Fruit fly (Drosophila melanogaster) whole organism, embryonic: ENCODE results near the gene HIP-R.
A peak's percentile ranks its signal among the peaks of the same experiment; 100 is the strongest.

Experiments
- ATbp ChIP-seq: fragments of 200-800 bp; sonication (Bioruptor generic); optimal IDR thresholded peaks from 2 replicates; lab custom pipeline; 2017; ENCODE audit warnings: missing biosample characterization, mild to moderate bottlenecking, missing genetic modification characterization, missing genetic modification reagents
- Aef1 ChIP-seq: fragments of 200-800 bp; sonication (Bioruptor generic); IDR thresholded peaks from 3 replicates; pipeline ENCODE4 v1.3.6; 2022; ENCODE audit warnings: missing biosample characterization, missing genetic modification characterization
- Asciz ChIP-seq: fragments of 200-800 bp; sonication (Bioruptor generic); optimal IDR thresholded peaks from 2 replicates; lab custom pipeline; 2017; ENCODE audit warnings: missing biosample characterization, mild to moderate bottlenecking, missing genetic modification characterization, missing genetic modification reagents
- CG10209 ChIP-seq: fragments of 200-800 bp; sonication (Bioruptor generic); optimal IDR thresholded peaks from 3 replicates; lab custom pipeline; 2017; ENCODE audit warnings: missing biosample characterization, mild to moderate bottlenecking, missing genetic modification characterization, missing genetic modification reagents
- CG13775 ChIP-seq: fragments of 200-800 bp; sonication (Bioruptor generic); optimal IDR thresholded peaks from 3 replicates; lab custom pipeline; 2017; ENCODE audit warnings: missing biosample characterization, mild to moderate bottlenecking, missing genetic modification characterization
- CG15696 ChIP-seq: fragments of 200-800 bp; sonication (Bioruptor generic); optimal IDR thresholded peaks from 2 replicates; lab custom pipeline; 2019; ENCODE audit warnings: missing biosample characterization, mild to moderate bottlenecking, missing genetic modification characterization, moderate library complexity
- CG1602 ChIP-seq: fragments of 200-800 bp; sonication (Bioruptor generic); optimal IDR thresholded peaks from 3 replicates; lab custom pipeline; 2016; ENCODE audit warnings: missing biosample characterization, missing genetic modification characterization
- CG1647 ChIP-seq: fragments of 200-800 bp; sonication (Bioruptor generic); optimal IDR thresholded peaks from 3 replicates; lab custom pipeline; 2016; ENCODE audit warnings: missing biosample characterization, missing genetic modification characterization
- CG17612 ChIP-seq: fragments of 200-800 bp; sonication (Bioruptor generic); IDR thresholded peaks from 2 replicates; pipeline ENCODE4 v1.3.6; 2022; ENCODE audit warnings: missing biosample characterization, missing genetic modification characterization
- CG1792 ChIP-seq: fragments of 200-800 bp; sonication (Bioruptor generic); optimal IDR thresholded peaks from 2 replicates; lab custom pipeline; 2016; ENCODE audit warnings: missing biosample characterization, missing genetic modification characterization
- CG18011 ChIP-seq: fragments of 200-800 bp; sonication (Bioruptor generic); optimal IDR thresholded peaks from 2 replicates; lab custom pipeline; 2017; ENCODE audit warnings: missing biosample characterization, missing genetic modification characterization, mild to moderate bottlenecking, moderate library complexity, missing genotype
- CG31388 ChIP-seq: fragments of 200-800 bp; sonication (Bioruptor generic); optimal IDR thresholded peaks from 2 replicates; lab custom pipeline; 2016; ENCODE audit warnings: missing biosample characterization, missing genetic modification characterization
- CG34376 ChIP-seq: fragments of 200-800 bp; sonication (Bioruptor generic); optimal IDR thresholded peaks from 2 replicates; lab custom pipeline; 2018; ENCODE audit warnings: missing biosample characterization, mild to moderate bottlenecking, missing genetic modification characterization
- CG4360 ChIP-seq: fragments of 200-800 bp; sonication (Bioruptor generic); IDR thresholded peaks from 2 replicates; pipeline ENCODE4 v1.3.6; 2022; ENCODE audit warnings: missing biosample characterization, missing genetic modification characterization
- CG4404 ChIP-seq: fragments of 200-800 bp; sonication (Bioruptor generic); IDR thresholded peaks from 2 replicates; pipeline ENCODE4 v1.3.6; 2022; ENCODE audit warnings: missing biosample characterization, missing genetic modification characterization
- CG5245 ChIP-seq: fragments of 200-800 bp; sonication (Bioruptor generic); optimal IDR thresholded peaks from 3 replicates; lab custom pipeline; 2016; ENCODE audit warnings: missing biosample characterization, missing genetic modification characterization
- CG5953 ChIP-seq: fragments of 200-800 bp; sonication (Bioruptor generic); IDR thresholded peaks from 2 replicates; pipeline ENCODE4 v1.3.6; 2022; ENCODE audit warnings: missing biosample characterization, missing genetic modification characterization
- CG6175 ChIP-seq: fragments of 200-800 bp; sonication (Bioruptor generic); IDR thresholded peaks from 3 replicates; pipeline ENCODE4 v1.3.6; 2022; ENCODE audit warnings: missing biosample characterization, missing genetic modification characterization
- CG7372 ChIP-seq: fragments of 200-800 bp; sonication (Bioruptor generic); IDR thresholded peaks from 2 replicates; pipeline ENCODE4 v1.3.6; 2022; ENCODE audit warnings: missing biosample characterization, missing genetic modification characterization
- CG7556 ChIP-seq: fragments of 200-800 bp; sonication (Bioruptor generic); optimal IDR thresholded peaks from 2 replicates; lab custom pipeline; 2017; ENCODE audit warnings: missing biosample characterization, mild to moderate bottlenecking, missing genetic modification characterization
- D19A ChIP-seq: fragments of 200-800 bp; optimal IDR thresholded peaks from 3 replicates; lab custom pipeline; 2019; ENCODE audit warnings: missing biosample characterization, mild to moderate bottlenecking, missing genetic modification characterization, moderate library complexity
- Dll ChIP-seq: fragments of 200-800 bp; sonication (Bioruptor generic); IDR thresholded peaks from 4 replicates; pipeline ENCODE4 v1.3.6; 2022; ENCODE audit warnings: missing biosample characterization, missing genetic modification characterization; ENCODE audit not compliant: partially characterized antibody
- Dp ChIP-seq: fragments of 200-800 bp; sonication (Bioruptor generic); optimal IDR thresholded peaks from 2 replicates; lab custom pipeline; 2018; ENCODE audit warnings: missing biosample characterization, mild to moderate bottlenecking, missing genetic modification characterization, moderate library complexity
- Dref ChIP-seq: fragments of 200-800 bp; sonication (Bioruptor generic); IDR thresholded peaks from 2 replicates; pipeline ENCODE4 v1.3.6; 2022; ENCODE audit warnings: missing biosample characterization, missing genetic modification characterization
- E2f2 ChIP-seq: fragments of 200-800 bp; sonication (Bioruptor generic); IDR thresholded peaks from 2 replicates; pipeline ENCODE4 v1.3.6; 2022; ENCODE audit warnings: missing biosample characterization, missing genetic modification characterization
- Mad ChIP-seq: fragments of 200-800 bp; sonication (Bioruptor generic); optimal IDR thresholded peaks from 2 replicates; lab custom pipeline; 2016; ENCODE audit warnings: missing biosample characterization, missing genetic modification characterization
- Mrtf ChIP-seq: fragments of 200-800 bp; sonication (Bioruptor generic); IDR thresholded peaks from 3 replicates; pipeline ENCODE4 v1.3.6; 2022; ENCODE audit warnings: missing biosample characterization, missing genetic modification characterization
- PHDP ChIP-seq: fragments of 200-800 bp; sonication (Bioruptor generic); optimal IDR thresholded peaks from 3 replicates; lab custom pipeline; 2018; ENCODE audit warnings: missing biosample characterization, mild to moderate bottlenecking, missing genetic modification characterization, moderate library complexity
- abd-A ChIP-seq: fragments of 200-800 bp; sonication (Bioruptor generic); optimal IDR thresholded peaks from 3 replicates; lab custom pipeline; 2019; ENCODE audit warnings: missing biosample characterization, mild to moderate bottlenecking, missing genetic modification characterization, moderate library complexity
- chif ChIP-seq, 2 experiments: fragments of 200-800 bp; sonication (Bioruptor generic); optimal IDR thresholded peaks; 3 replicates each; lab custom pipeline; 2016; ENCODE audit warnings: missing biosample characterization in 2 of 2, missing genetic modification characterization in 2 of 2
- chinmo ChIP-seq: fragments of 200-800 bp; sonication (Bioruptor generic); IDR thresholded peaks from 4 replicates; pipeline ENCODE4 v1.3.6; 2022; ENCODE audit warnings: missing biosample characterization, missing genetic modification characterization; ENCODE audit not compliant: partially characterized antibody
- en ChIP-seq: fragments of 200-800 bp; sonication (Bioruptor generic); optimal IDR thresholded peaks from 2 replicates; lab custom pipeline; 2016; ENCODE audit warnings: missing biosample characterization, missing genetic modification characterization
- eve ChIP-seq, 2 experiments: fragments of >200 bp; optimal IDR thresholded peaks; 2 replicates each; lab custom pipeline; 2017; ENCODE audit warnings: missing biosample characterization in 2 of 2, missing genetic modification characterization in 2 of 2
- eyg ChIP-seq: fragments of 200-800 bp; sonication (Bioruptor generic); optimal IDR thresholded peaks from 3 replicates; lab custom pipeline; 2016; ENCODE audit warnings: missing biosample characterization, missing genetic modification characterization
- fd96Cb ChIP-seq: fragments of 200-800 bp; sonication (Bioruptor generic); optimal IDR thresholded peaks from 2 replicates; lab custom pipeline; 2018; ENCODE audit warnings: missing biosample characterization, mild to moderate bottlenecking, missing genetic modification characterization, moderate library complexity
- gcm ChIP-seq: fragments of 200-800 bp; sonication (Bioruptor generic); optimal IDR thresholded peaks from 2 replicates; lab custom pipeline; 2019; ENCODE audit warnings: missing biosample characterization, mild to moderate bottlenecking, missing genetic modification characterization, moderate library complexity
- gro ChIP-seq: fragments of 200-800 bp; sonication (Bioruptor generic); optimal IDR thresholded peaks from 2 replicates; lab custom pipeline; 2016; ENCODE audit warnings: missing biosample characterization, missing genetic modification characterization
- hb ChIP-seq: fragments of 200-800 bp; sonication (Bioruptor generic); IDR thresholded peaks from 3 replicates; pipeline ENCODE4 v1.3.6; 2022; ENCODE audit warnings: missing biosample characterization, missing genetic modification characterization; ENCODE audit not compliant: partially characterized antibody
- knrl ChIP-seq: fragments of 200-800 bp; sonication (Bioruptor generic); IDR thresholded peaks from 3 replicates; pipeline ENCODE4 v1.3.6; 2022; ENCODE audit warnings: missing biosample characterization, missing genetic modification characterization; ENCODE audit not compliant: partially characterized antibody
- lilli ChIP-seq: fragments of 200-800 bp; sonication (Bioruptor generic); optimal IDR thresholded peaks from 3 replicates; lab custom pipeline; 2016; ENCODE audit warnings: missing biosample characterization, missing genetic modification characterization
- mld ChIP-seq: fragments of 200-800 bp; sonication (Bioruptor generic); IDR thresholded peaks from 3 replicates; pipeline ENCODE4 v1.3.6; 2022; ENCODE audit warnings: missing biosample characterization, missing genetic modification characterization; ENCODE audit not compliant: partially characterized antibody
- pfk ChIP-seq: fragments of 200-800 bp; sonication (Bioruptor generic); optimal IDR thresholded peaks from 2 replicates; lab custom pipeline; 2018; ENCODE audit warnings: missing biosample characterization, mild to moderate bottlenecking, missing genetic modification characterization, moderate library complexity
- ranshi ChIP-seq: fragments of 200-800 bp; sonication (Bioruptor generic); IDR thresholded peaks from 2 replicates; pipeline ENCODE4 v1.3.6; 2022; ENCODE audit warnings: missing biosample characterization, missing genetic modification characterization
- row ChIP-seq: fragments of 200-800 bp; sonication (Bioruptor generic); IDR thresholded peaks from 3 replicates; pipeline ENCODE4 v1.3.6; 2022; ENCODE audit warnings: missing biosample characterization, missing genetic modification characterization
- sd ChIP-seq: fragments of 200-800 bp; sonication (Bioruptor generic); optimal IDR thresholded peaks from 3 replicates; lab custom pipeline; 2018; ENCODE audit warnings: missing biosample characterization, mild to moderate bottlenecking, missing genetic modification characterization, moderate library complexity
- sug ChIP-seq: fragments of 200-800 bp; optimal IDR thresholded peaks from 2 replicates; lab custom pipeline; 2019; ENCODE audit warnings: missing biosample characterization, mild to moderate bottlenecking, missing genetic modification characterization, moderate library complexity
- tin ChIP-seq: fragments of 200-800 bp; sonication (Bioruptor generic); optimal IDR thresholded peaks from 3 replicates; lab custom pipeline; 2016; ENCODE audit warnings: missing biosample characterization, missing genetic modification characterization
- trh ChIP-seq: fragments of 200-800 bp; sonication (Bioruptor generic); optimal IDR thresholded peaks from 2 replicates; lab custom pipeline; 2016; ENCODE audit warnings: missing biosample characterization, missing genetic modification characterization
- unpg ChIP-seq: fragments of 200-800 bp; sonication (Bioruptor generic); optimal IDR thresholded peaks from 3 replicates; lab custom pipeline; 2018; ENCODE audit warnings: missing biosample characterization, mild to moderate bottlenecking, missing genetic modification characterization, moderate library complexity
- vfl ChIP-seq: fragments of 200-800 bp; sonication (Bioruptor generic); optimal IDR thresholded peaks from 2 replicates; lab custom pipeline; 2016; ENCODE audit warnings: missing biosample characterization, missing genetic modification characterization

Gene HIP-R

dm6 chrX:3838648-3839047, 48.9 kb downstream of the HIP-R start (continued):
- TF ChIP-seq D19A (peak; percentile 63), CG5245 (GFP tag; lab: Kevin White, UChicago) (peak; percentile 68), Aef1 (GFP tag; lab: Robert Waterston, UW) (peak; percentile 77), CG1792 (peak; percentile 39), CG17612 (GFP tag; lab: Robert Waterston, UW) (peak; percentile 40; the same call in 1 of the 2 replicates), CG15696 (tag; lab: Kevin White, UChicago) (peak; percentile 74), Dp (GFP tag; lab: Kevin White, UChicago) (no peak), eyg (GFP tag; lab: Kevin White, UChicago) (no peak), CG4360 (peak; percentile 60), sd (tag; lab: Kevin White, UChicago) (peak; percentile 92), Mad (peak; percentile 68), ATbp (peak; percentile 77), mld (GFP tag; lab: Robert Waterston, UW) (no peak), lilli (GFP tag; lab: Kevin White, UChicago) (peak; percentile 85), chinmo (GFP tag; lab: Robert Waterston, UW) (0 out of 4 replicates have a peak, but pooled peaks have one; percentile 59), gcm (peak; percentile 74), sug (tag; lab: Kevin White, UChicago) (peak; percentile 66), abd-A (tag; lab: Kevin White, UChicago) (peak; percentile 87), tin (peak; percentile 82), eve (GFP tag; optimal IDR thresholded peaks at IDR 0.05; lab: Kevin White, UChicago) (peak in 1 of 2 experiments; percentile 92), knrl (no peak), CG7556 (peak; percentile 71), CG6175 (GFP tag; lab: Robert Waterston, UW) (0 out of 3 replicates have a peak, but pooled peaks have one; percentile 35), Dref (GFP tag; lab: Robert Waterston, UW) (no peak), CG1647 (GFP tag; lab: Kevin White, UChicago) (peak; percentile 71), Dll (GFP tag; lab: Robert Waterston, UW) (no peak), gro (GFP tag; lab: Kevin White, UChicago) (peak; percentile 80), Asciz (GFP tag; lab: Kevin White, UChicago) (peak; percentile 78), CG34376 (GFP tag; lab: Kevin White, UChicago) (peak; percentile 61), fd96Cb (tag; lab: Kevin White, UChicago) (peak; percentile 76), PHDP (tag; lab: Kevin White, UChicago) (peak; percentile 80), CG10209 (GFP tag; lab: Kevin White, UChicago) (peak; percentile 81), CG5953 (GFP tag; lab: Robert Waterston, UW) (peak; percentile 68), Mrtf (peak; percentile 76; the same call in 2 of the 3 replicates), vfl (GFP tag; lab: Kevin White, UChicago) (peak; percentile 65), hb (no peak), CG31388 (GFP tag; lab: Kevin White, UChicago) (no peak), CG13775 (GFP tag; lab: Kevin White, UChicago) (peak; percentile 67), CG7372 (GFP tag; lab: Robert Waterston, UW) (peak; percentile 59), CG4404 (GFP tag; lab: Robert Waterston, UW) (peak; percentile 62), unpg (GFP tag; lab: Kevin White, UChicago) (peak; percentile 85), row (peak; percentile 84), pfk (no peak), trh (GFP tag; lab: Kevin White, UChicago) (peak; percentile 28), ranshi (GFP tag; lab: Robert Waterston, UW) (peak; percentile 59), en (GFP tag; lab: Kevin White, UChicago) (peak; percentile 70), chif (GFP tag; optimal IDR thresholded peaks at IDR 0.05; lab: Kevin White, UChicago) (peak; percentile 69 to 78), CG18011 (GFP tag; lab: Kevin White, UChicago) (peak; percentile 39), E2f2 (GFP tag; lab: Robert Waterston, UW) (peak; percentile 42; the same call in 1 of the 2 replicates), CG1602 (GFP tag; lab: Kevin White, UChicago) (peak; percentile 68)
